Worm (Caenorhabditis elegans) whole organism, L4/young adult: ENCODE measurements around the gene C15H11.11.
"Not testable (repeated sequence)": the region's sequence is repeated elsewhere in the genome, so short reads cannot be mapped to it uniquely, and the experiment has no call there.

Source experiments
- W03F9.2 ChIP-seq: fragments of 150-350 bp; optimal IDR thresholded peaks from 2 replicates; lab custom pipeline; 2014; ENCODE audit warnings: missing biosample characterization, missing genetic modification characterization
- dao-5 ChIP-seq: sonication (generic microtip); optimal IDR thresholded peaks from 2 replicates; lab custom pipeline; 2016; ENCODE audit warnings: missing genotype, missing genetic modification characterization, moderate library complexity, missing compliant biosample characterization
- him-1 ChIP-seq: sonication (generic microtip); optimal IDR thresholded peaks from 2 replicates; lab custom pipeline; 2016; ENCODE audit warnings: missing genotype, missing genetic modification reagents, missing genetic modification characterization, missing compliant biosample characterization

Gene C15H11.11

ce11 chrV:14460615-14461102, 45.4 kb downstream of the C15H11.11 start, which contains the start of gene F08H9.2:
Gene F08H9.2 (plus strand): TSS chrV:14460665.
- TF ChIP-seq W03F9.2: no peak
- TF ChIP-seq dao-5: no peak
- TF ChIP-seq him-1: no peak

DNA sequence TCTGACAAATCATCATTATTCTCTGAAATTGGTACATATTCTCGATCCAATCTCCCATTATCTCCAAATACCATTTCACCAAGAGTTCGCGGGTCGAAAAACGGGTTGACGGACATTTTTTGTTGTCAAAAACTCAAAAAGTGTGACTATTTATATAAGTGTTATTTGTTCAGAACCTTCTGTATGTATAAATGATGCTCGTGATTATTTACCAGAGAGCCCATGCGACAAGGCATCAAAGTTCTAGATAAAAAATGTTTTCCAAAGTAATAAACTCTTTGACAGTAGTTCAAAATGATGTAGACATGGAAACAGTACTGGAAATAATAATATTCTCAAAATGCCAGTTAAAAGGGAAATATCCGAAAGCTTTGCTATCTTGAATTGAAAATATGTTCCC, 47.4 kb downstream of the C15H11.11 start:
- no peak for TF ChIP-seq him-1
- TF ChIP-seq dao-5: no peak
- TF ChIP-seq W03F9.2: no peak

ce11 chrV:14463087-14463486, 47.8 kb downstream of the C15H11.11 start, which contains the start of gene F08H9.3:
Gene F08H9.3 (minus strand): TSS chrV:14463338.
- not testable (repeated sequence) for TF ChIP-seq W03F9.2, dao-5, him-1

ce11 chrV:14464368-14464767, 49.1 kb downstream of the C15H11.11 start, which contains the start of gene F08H9.4:
Gene F08H9.4 (minus strand): TSS chrV:14464428.
- TF ChIP-seq dao-5 (no peak), him-1 (no peak)
